Worm (Caenorhabditis elegans) whole organism, mixed stage, embryonic: Measurements from ENCODE around the gene Y17D7C.1.

Experiments
- M03D4.4 ChIP-seq: sonication (generic microtip); optimal IDR thresholded peaks from 2 replicates; lab custom pipeline; 2017; ENCODE audit warnings: mild to moderate bottlenecking, missing genetic modification characterization, missing compliant biosample characterization
- bed-3 ChIP-seq: fragments of 200-800 bp; sonication (Bioruptor generic); optimal IDR thresholded peaks from 3 replicates; lab custom pipeline; 2018; ENCODE audit warnings: mild to moderate bottlenecking, missing genetic modification characterization, moderate library complexity, missing compliant biosample characterization
- blmp-1 ChIP-seq: fragments of 150-350 bp; optimal IDR thresholded peaks from 2 replicates; lab custom pipeline; 2014; ENCODE audit warnings: missing biosample characterization, missing genetic modification characterization
- ceh-39 ChIP-seq: fragments of 150-350 bp; optimal IDR thresholded peaks from 2 replicates; lab custom pipeline; 2014; ENCODE audit warnings: missing biosample characterization, missing genetic modification characterization
- ceh-43 ChIP-seq: fragments of 200-800 bp; sonication (Bioruptor generic); optimal IDR thresholded peaks from 2 replicates; lab custom pipeline; 2018; ENCODE audit warnings: mild to moderate bottlenecking, missing genetic modification characterization, moderate library complexity, missing compliant biosample characterization
- ceh-83 ChIP-seq: fragments of 200-800 bp; sonication (Bioruptor generic); optimal IDR thresholded peaks from 2 replicates; lab custom pipeline; 2018; ENCODE audit warnings: mild to moderate bottlenecking, missing genetic modification characterization, missing compliant biosample characterization
- ces-1 ChIP-seq: fragments of 150-350 bp; optimal IDR thresholded peaks from 2 replicates; lab custom pipeline; 2014; ENCODE audit warnings: missing biosample characterization, missing genetic modification reagents, missing genetic modification characterization
- cnd-1 ChIP-seq: fragments of 200-800 bp; sonication (Bioruptor generic); optimal IDR thresholded peaks from 2 replicates; lab custom pipeline; 2018; ENCODE audit warnings: mild to moderate bottlenecking, missing genetic modification characterization, missing compliant biosample characterization
- drap-1 ChIP-seq: fragments of 200-800 bp; sonication (Bioruptor generic); optimal IDR thresholded peaks from 3 replicates; lab custom pipeline; 2018; ENCODE audit warnings: mild to moderate bottlenecking, missing genetic modification characterization, missing compliant biosample characterization
- elt-1 ChIP-seq: sonication (generic microtip); optimal IDR thresholded peaks from 2 replicates; lab custom pipeline; 2017; ENCODE audit warnings: missing genetic modification characterization, mild to moderate bottlenecking, missing compliant biosample characterization, antibody characterized with exemption, moderate library complexity, borderline replicate concordance; ENCODE audit not compliant: insufficient read depth
- elt-3 ChIP-seq: fragments of 150-350 bp; optimal IDR thresholded peaks from 2 replicates; lab custom pipeline; 2014; ENCODE audit warnings: missing biosample characterization, missing genetic modification characterization
- flh-1 ChIP-seq: fragments of 200-800 bp; sonication (Bioruptor generic); optimal IDR thresholded peaks from 2 replicates; lab custom pipeline; 2018; ENCODE audit warnings: mild to moderate bottlenecking, missing genetic modification characterization, moderate library complexity, missing compliant biosample characterization
- ham-2 ChIP-seq: fragments of 200-800 bp; sonication (Bioruptor generic); optimal IDR thresholded peaks from 2 replicates; lab custom pipeline; 2018; ENCODE audit warnings: mild to moderate bottlenecking, missing genetic modification characterization, missing compliant biosample characterization
- hlh-1 ChIP-seq: fragments of 150-350 bp; optimal IDR thresholded peaks from 2 replicates; lab custom pipeline; 2014; ENCODE audit warnings: missing biosample characterization, missing genetic modification reagents, missing genetic modification characterization
- lin-13 ChIP-seq: fragments of 150-350 bp; optimal IDR thresholded peaks from 2 replicates; lab custom pipeline; 2014; ENCODE audit warnings: missing biosample characterization, missing genetic modification characterization
- lin-32 ChIP-seq: fragments of 200-800 bp; sonication (Bioruptor generic); optimal IDR thresholded peaks from 2 replicates; lab custom pipeline; 2018; ENCODE audit warnings: mild to moderate bottlenecking, missing genetic modification characterization, missing compliant biosample characterization
- lsy-2 ChIP-seq: fragments of 150-350 bp; optimal IDR thresholded peaks from 2 replicates; lab custom pipeline; 2014; ENCODE audit warnings: missing biosample characterization, missing genetic modification characterization
- mab-5 ChIP-seq: fragments of 150-350 bp; optimal IDR thresholded peaks from 2 replicates; lab custom pipeline; 2014; ENCODE audit warnings: missing biosample characterization, missing genetic modification characterization
- mep-1 ChIP-seq: fragments of 150-350 bp; optimal IDR thresholded peaks from 2 replicates; lab custom pipeline; 2017; ENCODE audit warnings: missing biosample characterization, missing genetic modification reagents, missing genetic modification characterization, inconsistent platforms
- mls-2 ChIP-seq: sonication (generic microtip); optimal IDR thresholded peaks from 2 replicates; lab custom pipeline; 2016; ENCODE audit warnings: mild to moderate bottlenecking, missing genetic modification characterization, moderate library complexity, missing compliant biosample characterization
- nhr-12 ChIP-seq: fragments of 150-350 bp; optimal IDR thresholded peaks from 2 replicates; lab custom pipeline; 2014; ENCODE audit warnings: missing biosample characterization, missing genetic modification characterization
- nhr-2 ChIP-seq: fragments of 150-350 bp; optimal IDR thresholded peaks from 2 replicates; lab custom pipeline; 2014; ENCODE audit warnings: missing biosample characterization, missing genetic modification characterization
- nhr-237 ChIP-seq: fragments of 150-350 bp; optimal IDR thresholded peaks from 2 replicates; lab custom pipeline; 2014; ENCODE audit warnings: missing biosample characterization, missing genetic modification characterization
- nhr-28 ChIP-seq: fragments of 150-350 bp; optimal IDR thresholded peaks from 2 replicates; lab custom pipeline; 2014; ENCODE audit warnings: missing biosample characterization, missing genetic modification characterization
- nhr-76 ChIP-seq: sonication (generic microtip); optimal IDR thresholded peaks from 2 replicates; lab custom pipeline; 2017; ENCODE audit warnings: missing biosample characterization, missing genetic modification characterization
- pha-4 ChIP-seq: fragments of 150-350 bp; optimal IDR thresholded peaks from 2 replicates; lab custom pipeline; 2018; ENCODE audit warnings: missing biosample characterization, missing genetic modification reagents, missing genetic modification characterization
- sem-2 ChIP-seq: fragments of 200-800 bp; sonication (Bioruptor generic); optimal IDR thresholded peaks from 2 replicates; lab custom pipeline; 2018; ENCODE audit warnings: mild to moderate bottlenecking, missing genetic modification characterization, missing compliant biosample characterization
- snpc-4 ChIP-seq: fragments of 150-350 bp; optimal IDR thresholded peaks from 2 replicates; lab custom pipeline; 2014; ENCODE audit warnings: missing biosample characterization, missing genetic modification characterization
- sptf-1 ChIP-seq: sonication (generic microtip); optimal IDR thresholded peaks from 2 replicates; lab custom pipeline; 2017; ENCODE audit warnings: mild to moderate bottlenecking, missing genetic modification characterization, moderate library complexity, missing compliant biosample characterization
- tbx-8 ChIP-seq: fragments of 200-800 bp; sonication (Bioruptor generic); optimal IDR thresholded peaks from 2 replicates; lab custom pipeline; 2018; ENCODE audit warnings: mild to moderate bottlenecking, missing genetic modification characterization, moderate library complexity, missing compliant biosample characterization
- unc-120 ChIP-seq: sonication (generic microtip); optimal IDR thresholded peaks from 2 replicates; lab custom pipeline; 2017; ENCODE audit warnings: missing genetic modification characterization, missing compliant biosample characterization; ENCODE audit not compliant: poor library complexity, severe bottlenecking
- unc-39 ChIP-seq: fragments of 150-350 bp; optimal IDR thresholded peaks from 2 replicates; lab custom pipeline; 2014; ENCODE audit warnings: missing biosample characterization, missing genetic modification characterization
- unc-62 ChIP-seq: fragments of 150-350 bp; optimal IDR thresholded peaks from 2 replicates; lab custom pipeline; 2014; ENCODE audit warnings: missing biosample characterization, missing genetic modification reagents, missing genetic modification characterization
- zip-8 ChIP-seq: fragments of 150-350 bp; optimal IDR thresholded peaks from 2 replicates; lab custom pipeline; 2014; ENCODE audit warnings: missing biosample characterization, missing genetic modification characterization
- ztf-11 ChIP-seq: fragments of 150-350 bp; optimal IDR thresholded peaks from 2 replicates; lab custom pipeline; 2014; ENCODE audit warnings: missing biosample characterization, missing genetic modification characterization

The Y17D7C.1 gene

DNA sequence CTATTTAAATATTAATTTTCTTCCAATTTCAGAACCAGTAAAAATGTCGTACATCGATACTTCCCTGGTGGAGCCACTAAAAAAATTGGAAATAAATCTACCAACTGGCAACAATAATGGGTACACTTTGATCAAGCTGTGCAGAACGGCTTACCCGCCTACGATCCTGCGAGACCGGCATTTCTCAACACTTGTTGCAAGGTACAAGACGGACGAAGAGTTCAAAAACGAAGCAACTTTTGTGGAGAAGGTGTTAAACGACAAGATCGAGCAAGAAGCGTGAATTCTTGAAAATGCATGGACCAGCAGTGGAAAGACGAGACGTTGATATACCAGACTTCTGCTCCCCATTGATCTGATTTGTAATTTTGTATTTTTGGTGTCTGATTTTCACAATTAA is 5.0 kb downstream of the Y17D7C.1 start:
- TF ChIP-seq mab-5 (tag; lab: Kevin White, UChicago): no peak
- no peak for TF ChIP-seq nhr-237
- TF ChIP-seq lin-13 (tag; lab: Kevin White, UChicago): no peak
- TF ChIP-seq nhr-28 (tag; lab: Kevin White, UChicago): no peak
- TF ChIP-seq M03D4.4 (tag; lab: Kevin White, UChicago): no peak
- no peak for TF ChIP-seq elt-1 (tag; lab: Kevin White, UChicago)
- no peak for TF ChIP-seq snpc-4

ce11 chrV:18712118-18712517 is 5.7 kb downstream of the Y17D7C.1 start:
- TF ChIP-seq flh-1 (GFP tag; lab: Kevin White, UChicago) (no peak), mep-1 (tag; lab: Kevin White, UChicago) (no peak), nhr-237 (no peak), nhr-28 (tag; lab: Kevin White, UChicago) (no peak), nhr-2 (no peak), nhr-76 (tag; lab: Kevin White, UChicago) (no peak), M03D4.4 (tag; lab: Kevin White, UChicago) (no peak), pha-4 (no peak), bed-3 (GFP tag; lab: Kevin White, UChicago) (no peak), ceh-83 (GFP tag; lab: Kevin White, UChicago) (peak; percentile 34), lin-32 (GFP tag; lab: Kevin White, UChicago) (no peak), ham-2 (GFP tag; lab: Kevin White, UChicago) (no peak), sptf-1 (tag; lab: Kevin White, UChicago) (no peak), unc-39 (tag; lab: Kevin White, UChicago) (peak; percentile 46), tbx-8 (GFP tag; lab: Kevin White, UChicago) (no peak), ceh-39 (tag; lab: Kevin White, UChicago) (no peak), cnd-1 (tag; lab: Kevin White, UChicago) (peak; percentile 36), zip-8 (tag; lab: Kevin White, UChicago) (no peak), unc-62 (GFP tag; lab: Kevin White, UChicago) (no peak), sem-2 (no peak), drap-1 (GFP tag; lab: Kevin White, UChicago) (no peak), mab-5 (tag; lab: Kevin White, UChicago) (no peak)

DNA sequence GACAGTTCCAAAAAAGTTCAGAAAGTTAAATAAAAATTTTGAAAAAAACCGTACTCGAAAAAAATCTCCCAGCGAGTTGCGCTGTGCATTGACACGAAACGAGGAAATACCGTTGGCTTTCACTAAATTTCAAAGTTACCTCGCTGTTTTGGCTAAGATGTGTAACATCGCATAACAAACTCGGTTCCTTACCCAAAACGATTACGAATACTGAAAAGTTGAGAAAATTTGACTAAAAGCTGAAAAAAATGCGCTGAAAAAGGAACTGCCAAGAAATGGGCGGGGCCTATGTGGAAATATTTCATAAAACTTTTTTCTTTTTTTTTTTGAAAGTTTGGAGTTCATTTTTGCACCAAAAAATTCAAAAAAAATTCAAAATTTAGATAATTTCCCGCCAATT is 13.0 kb downstream of the Y17D7C.1 start:
- TF ChIP-seq sptf-1 (tag; lab: Kevin White, UChicago): no peak

ce11 chrV:18719956-18720489 is 13.7 kb downstream of the Y17D7C.1 start, which contains the start of gene Y17D7C.2:
TSS of gene Y17D7C.2 (minus strand) at chrV:18719987.
- no peak for TF ChIP-seq mep-1 (tag; lab: Kevin White, UChicago)
- no peak for TF ChIP-seq lin-13 (tag; lab: Kevin White, UChicago)
- no peak for TF ChIP-seq nhr-12
- no peak for TF ChIP-seq ceh-43 (GFP tag; lab: Kevin White, UChicago)
- no peak for TF ChIP-seq ceh-39 (tag; lab: Kevin White, UChicago)
- TF ChIP-seq unc-120 (tag; lab: Kevin White, UChicago): no peak
- TF ChIP-seq ceh-83 (GFP tag; lab: Kevin White, UChicago): no peak
- TF ChIP-seq mab-5 (tag; lab: Kevin White, UChicago): no peak
- peak; percentile 40 for TF ChIP-seq mls-2 (tag; lab: Kevin White, UChicago)
- no peak for TF ChIP-seq snpc-4
- peak; percentile 63 for TF ChIP-seq cnd-1 (tag; lab: Kevin White, UChicago)
- no peak for TF ChIP-seq lin-32 (GFP tag; lab: Kevin White, UChicago)
- TF ChIP-seq flh-1 (GFP tag; lab: Kevin White, UChicago): no peak
- peak; percentile 4 for TF ChIP-seq hlh-1 (tag; lab: Kevin White, UChicago)
- no peak for TF ChIP-seq zip-8 (tag; lab: Kevin White, UChicago)
- TF ChIP-seq M03D4.4 (tag; lab: Kevin White, UChicago): peak; percentile 28
- TF ChIP-seq tbx-8 (GFP tag; lab: Kevin White, UChicago): peak; percentile 78
- no peak for TF ChIP-seq blmp-1 (tag; lab: Kevin White, UChicago)
- no peak for TF ChIP-seq sem-2
- TF ChIP-seq nhr-76 (tag; lab: Kevin White, UChicago): no peak
- no peak for TF ChIP-seq elt-3 (tag; lab: Kevin White, UChicago)
- TF ChIP-seq bed-3 (GFP tag; lab: Kevin White, UChicago): no peak
- no peak for TF ChIP-seq ham-2 (GFP tag; lab: Kevin White, UChicago)
- TF ChIP-seq elt-1 (tag; lab: Kevin White, UChicago): no peak
- TF ChIP-seq ces-1: no peak
- no peak for TF ChIP-seq nhr-237
- TF ChIP-seq nhr-28 (tag; lab: Kevin White, UChicago): no peak
- no peak for TF ChIP-seq drap-1 (GFP tag; lab: Kevin White, UChicago)
- TF ChIP-seq ztf-11 (tag; lab: Kevin White, UChicago): no peak
- no peak for TF ChIP-seq pha-4
- TF ChIP-seq unc-62 (GFP tag; lab: Kevin White, UChicago): no peak
- TF ChIP-seq lsy-2 (tag; lab: Kevin White, UChicago): no peak
- no peak for TF ChIP-seq sptf-1 (tag; lab: Kevin White, UChicago)
- peak; percentile 48 for TF ChIP-seq unc-39 (tag; lab: Kevin White, UChicago)
- TF ChIP-seq nhr-2: no peak
- TF ChIP-seq, all 35 proteins: peak for 6
